Worm (Caenorhabditis elegans): ENCODE data around the gene txt-11.

Gene txt-11

DNA sequence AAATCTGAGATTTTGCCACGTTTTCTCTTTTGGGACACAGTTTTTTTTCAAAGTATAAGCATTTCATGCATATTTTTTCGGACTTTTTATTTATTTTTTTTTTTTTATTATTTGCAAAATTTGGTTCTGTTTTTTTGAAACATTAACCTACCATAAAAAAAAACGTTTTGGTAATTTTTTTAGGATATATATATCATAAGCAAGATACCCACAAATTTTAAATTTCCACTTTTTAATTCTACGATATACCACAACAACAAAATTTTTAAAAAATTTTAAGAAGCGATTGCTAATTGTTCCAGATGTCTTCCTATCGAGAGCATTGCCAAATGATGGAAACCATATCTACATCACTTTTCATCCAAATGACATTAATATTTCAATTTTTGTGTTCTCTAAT, 15.6 kb downstream of the txt-11 start, which contains the start of gene srab-20:
Gene srab-20 (plus strand): TSS at position 301 of the 400 bp plus-strand sequence.
- no peak for TF ChIP-seq unc-62 (GFP tag; optimal IDR thresholded peaks at IDR 0.05)

DNA sequence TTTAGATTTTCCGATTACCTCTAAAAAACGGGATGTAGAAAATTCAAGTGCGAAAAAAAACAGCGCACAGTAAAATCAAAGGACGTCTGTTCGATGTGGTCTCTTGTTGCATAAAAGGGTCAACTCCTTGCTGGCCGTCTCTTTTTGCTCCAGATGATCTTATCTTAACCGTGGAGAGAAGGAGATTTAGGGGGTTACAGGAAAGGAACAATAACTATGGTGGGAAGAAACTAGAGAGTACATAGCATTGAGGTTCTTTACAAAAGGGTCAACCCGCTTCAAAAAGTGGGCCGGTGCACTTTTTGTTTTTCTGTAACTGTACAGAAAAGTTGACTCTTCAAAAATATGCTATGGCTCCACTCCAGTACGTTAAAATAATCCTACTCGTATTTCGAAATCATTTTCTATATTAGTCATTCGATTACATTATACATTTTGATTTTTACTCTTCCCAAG, 18.5 kb downstream of the txt-11 start, which contains the start of the genes T20D4.19 and srj-9:
Gene T20D4.19 (minus strand): TSS at position 101 of the 456 bp plus-strand sequence.
Gene srj-9 (plus strand): TSS at position 406 of the 456 bp plus-strand sequence.
- TF ChIP-seq unc-62 (GFP tag; optimal IDR thresholded peaks at IDR 0.05): no peak

ce11 chrV:3442609-3443008, 29.5 kb downstream of the txt-11 start:
- TF ChIP-seq unc-62 (GFP tag; optimal IDR thresholded peaks at IDR 0.05): no peak

- TF ChIP-seq unc-62 (GFP tag; optimal IDR thresholded peaks at IDR 0.05): no peak
Observed at ce11 chrV:3444777-3445089, 31.6 kb downstream of the txt-11 start, which contains the start of gene cfz-2. TSS of gene cfz-2 (minus strand) at chrV:3444877.

DNA sequence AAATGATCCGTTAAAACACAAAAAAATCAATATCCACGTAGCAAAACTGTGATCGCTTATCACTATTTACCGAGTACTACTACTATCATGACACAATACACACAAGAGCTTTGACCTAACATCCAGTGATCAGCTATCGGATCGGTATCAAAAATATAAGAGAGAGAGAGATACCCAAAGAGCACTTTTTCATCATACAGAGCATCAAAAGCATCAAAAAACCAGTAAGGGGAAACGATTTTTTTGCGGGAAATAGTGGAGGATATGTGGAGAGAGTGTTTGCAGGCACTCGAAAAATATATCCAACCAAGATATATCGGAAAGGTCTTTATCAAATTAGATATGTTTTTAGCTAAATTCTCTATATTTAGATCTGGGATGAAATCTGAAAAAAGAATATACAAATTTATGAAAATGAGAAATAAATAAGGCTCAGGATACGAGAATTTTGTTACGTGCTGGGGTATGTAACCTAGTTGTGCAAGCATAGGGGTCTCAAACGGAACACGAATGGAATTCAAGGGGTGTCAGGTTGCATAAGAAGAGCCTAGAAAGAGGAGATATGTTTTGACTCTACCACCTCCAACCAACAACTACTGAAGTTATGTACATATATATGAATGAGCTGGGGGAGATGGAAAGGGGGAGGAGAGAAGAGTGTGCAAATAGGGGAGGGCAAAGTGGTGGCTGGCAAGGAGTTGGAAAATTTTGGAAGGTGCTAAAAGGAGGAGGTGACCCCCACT, 32.2 kb downstream of the txt-11 start:
- no peak for TF ChIP-seq unc-62 (GFP tag; optimal IDR thresholded peaks at IDR 0.05)

DNA sequence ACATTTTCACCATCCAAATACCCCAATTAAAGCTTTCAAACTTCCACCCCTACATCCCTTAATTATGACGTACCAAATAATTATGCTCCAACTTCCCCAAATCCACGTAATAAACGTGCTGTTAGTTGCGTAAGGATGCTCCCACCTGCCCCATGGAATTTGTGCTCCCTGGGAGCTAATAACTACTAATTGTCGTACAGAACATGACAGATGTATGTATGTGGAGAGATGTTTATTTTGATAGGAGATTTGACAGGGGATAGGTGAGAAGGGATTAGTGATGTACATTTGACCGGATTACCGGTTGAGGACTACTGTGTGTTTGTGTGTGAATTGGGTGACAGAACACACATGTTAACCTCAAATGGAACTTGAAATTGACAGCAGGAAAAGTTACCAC, 36.7 kb downstream of the txt-11 start:
- TF ChIP-seq unc-62 (GFP tag; optimal IDR thresholded peaks at IDR 0.05): no peak

DNA sequence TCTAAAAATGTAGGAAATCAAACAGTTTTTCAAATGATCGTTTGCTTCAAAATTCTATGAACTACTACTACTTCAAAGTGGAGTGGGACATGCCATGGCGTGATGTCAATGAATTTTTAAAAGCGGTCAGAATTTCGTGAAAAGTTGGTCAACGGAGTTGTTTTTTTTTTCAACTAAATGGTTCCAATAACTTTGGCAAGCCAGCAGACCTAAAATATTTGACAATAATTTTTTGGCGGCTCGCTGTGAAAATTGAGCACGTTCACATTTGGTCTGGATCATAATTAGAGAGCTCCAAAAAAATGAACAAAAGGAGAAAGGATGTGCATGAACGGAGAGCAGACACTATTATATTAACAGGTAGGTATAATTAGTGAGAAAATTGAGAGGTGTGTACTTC, 37.2 kb downstream of the txt-11 start:
- no peak for TF ChIP-seq unc-62 (GFP tag; optimal IDR thresholded peaks at IDR 0.05)

- no peak for TF ChIP-seq unc-62 (GFP tag; optimal IDR thresholded peaks at IDR 0.05)
Observed at ce11 chrV:3451646-3452045, 38.5 kb downstream of the txt-11 start.

ce11 chrV:3452489-3452888, 39.4 kb downstream of the txt-11 start:
- no peak for TF ChIP-seq unc-62 (GFP tag; optimal IDR thresholded peaks at IDR 0.05)

- TF ChIP-seq unc-62 (GFP tag; optimal IDR thresholded peaks at IDR 0.05): no peak
Observed at ce11 chrV:3454620-3455019, 41.5 kb downstream of the txt-11 start.

ce11 chrV:3455135-3455747, 42.1 kb downstream of the txt-11 start:
- TF ChIP-seq unc-62 (GFP tag; optimal IDR thresholded peaks at IDR 0.05): no peak

DNA sequence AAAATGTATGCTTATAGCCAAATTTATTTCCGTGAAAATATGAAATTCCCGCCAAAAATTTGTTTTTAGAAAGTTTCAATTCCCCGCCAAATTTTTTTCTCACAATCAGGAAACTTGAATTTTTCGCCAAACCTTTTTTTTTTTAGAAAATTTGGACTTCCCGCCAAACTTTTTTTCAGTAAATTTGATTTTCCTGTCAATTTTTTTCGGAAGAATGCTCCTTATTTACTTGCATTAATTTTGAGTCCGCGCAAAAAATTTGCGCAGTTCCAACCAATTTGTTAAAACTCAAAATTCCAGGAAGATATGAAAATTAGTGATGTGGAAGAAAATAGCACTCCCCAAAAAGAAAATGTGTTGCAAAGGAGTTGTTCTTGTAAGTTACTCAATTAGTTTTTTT, 46.8 kb downstream of the txt-11 start, which contains the start of gene slc-28.2:
Gene slc-28.2 (plus strand): TSS at position 301 of the 400 bp plus-strand sequence.
- no peak for TF ChIP-seq unc-62 (GFP tag; optimal IDR thresholded peaks at IDR 0.05)

DNA sequence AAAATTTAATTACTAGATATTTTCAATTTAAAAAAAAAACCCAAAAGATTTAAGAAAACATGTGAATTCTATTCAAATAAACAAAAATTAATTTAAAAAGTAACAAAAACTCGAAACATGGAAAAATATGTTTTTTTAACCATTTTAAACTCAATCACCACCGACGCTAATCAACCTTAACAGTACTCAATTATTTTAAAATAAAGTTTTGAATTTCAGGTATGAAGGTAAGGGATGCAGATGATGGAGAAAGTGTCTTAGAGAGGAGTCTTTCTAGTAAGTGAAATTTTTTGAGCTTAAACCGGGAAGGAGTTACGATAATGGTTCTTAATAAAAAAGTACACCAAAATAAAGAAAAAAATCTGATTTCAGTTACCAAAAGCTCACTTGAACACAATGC, 50.4 kb downstream of the txt-11 start, which contains the start of gene slc-28.1:
Gene slc-28.1 (plus strand): TSS at position 301 of the 400 bp plus-strand sequence.
- no peak for TF ChIP-seq unc-62 (GFP tag; optimal IDR thresholded peaks at IDR 0.05)

DNA sequence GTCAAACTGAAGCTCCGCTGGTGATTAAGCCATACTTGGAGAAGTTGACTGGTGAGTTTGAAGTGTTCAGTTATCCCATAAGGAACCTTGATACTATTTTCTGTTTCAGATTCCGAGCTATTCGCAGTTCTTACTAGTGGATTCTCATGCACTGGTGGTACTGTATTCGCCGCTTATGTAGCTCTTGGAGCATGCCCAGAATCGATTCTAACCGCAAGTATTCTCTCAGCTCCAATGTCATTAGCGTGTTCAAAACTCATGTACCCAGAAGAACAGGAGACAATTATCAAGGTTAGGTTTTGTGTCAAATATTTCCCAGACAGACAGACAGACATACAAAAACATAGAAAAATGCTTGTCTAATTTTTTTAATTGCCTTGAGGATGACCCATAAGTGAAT, 51.8 kb downstream of the txt-11 start:
- no peak for TF ChIP-seq unc-62 (GFP tag; optimal IDR thresholded peaks at IDR 0.05)
